Fruit fly (Drosophila melanogaster): ENCODE results near the gene ImpL1.

dm6 chr3L:13433522-13433921 lies 51.0 kb downstream of the ImpL1 start:
- TF ChIP-seq CG13204 (GFP tag; optimal IDR thresholded peaks at IDR 0.05) (no peak), CG4496 (GFP tag; IDR thresholded peaks at IDR 0.05) (no peak), CG14655 (GFP tag; optimal IDR thresholded peaks at IDR 0.05) (no peak), Ets98B (GFP tag; IDR thresholded peaks at IDR 0.05) (no peak), CG32121 (GFP tag; IDR thresholded peaks at IDR 0.05) (no peak), Snoo (tag; optimal IDR thresholded peaks at IDR 0.05) (no peak), CG10348 (GFP tag; IDR thresholded peaks at IDR 0.05) (no peak), EcR (GFP tag; optimal IDR thresholded peaks at IDR 0.05) (no peak), Pif1A (GFP tag; optimal IDR thresholded peaks at IDR 0.05) (no peak), CG17806 (tag; optimal IDR thresholded peaks at IDR 0.05) (no peak), CG9948 (tag; optimal IDR thresholded peaks at IDR 0.05) (no peak), D1 (tag; optimal IDR thresholded peaks at IDR 0.05) (no peak), CG12605 (GFP tag; IDR thresholded peaks at IDR 0.05) (no peak)

Data from whole organism, pupa.